Fruit fly (Drosophila melanogaster): ENCODE results near the gene Elys.

Gene Elys

dm6 chrX:19665684-19666141 lies 13.6 kb downstream of the Elys start (continued):
- TF ChIP-seq CG11456 (GFP tag; IDR thresholded peaks at IDR 0.05) = peak; percentile 88
- TF ChIP-seq Elba2 (GFP tag; optimal IDR thresholded peaks at IDR 0.05) = no peak
- TF ChIP-seq Med (GFP tag) = peak; percentile 92
- TF ChIP-seq CG14050 (GFP tag; IDR thresholded peaks at IDR 0.05) = no peak
- TF ChIP-seq btn (GFP tag; optimal IDR thresholded peaks at IDR 0.05) = no peak
- peak; percentile 60 for TF ChIP-seq sisA (GFP tag; IDR thresholded peaks at IDR 0.05)
- TF ChIP-seq ac (GFP tag; optimal IDR thresholded peaks at IDR 0.05) = no peak
- TF ChIP-seq amos (GFP tag; IDR thresholded peaks at IDR 0.05; ENCODE audit: partially characterized antibody) = peak; percentile 70
- TF ChIP-seq E2f1 (GFP tag; IDR thresholded peaks at IDR 0.05) = peak; percentile 27; the same call in 1 of the 2 replicates
- peak; percentile 51; the same call in 1 of the 3 replicates for TF ChIP-seq H15 (GFP tag; IDR thresholded peaks at IDR 0.05)
- no peak for TF ChIP-seq CG30431 (GFP tag; optimal IDR thresholded peaks at IDR 0.05)
- peak; percentile 65 for TF ChIP-seq CG3847 (GFP tag; IDR thresholded peaks at IDR 0.05)
- no peak for TF ChIP-seq CG6254 (GFP tag; optimal IDR thresholded peaks at IDR 0.05)
- no peak for TF ChIP-seq CG7556 (GFP tag; optimal IDR thresholded peaks at IDR 0.05)
- TF ChIP-seq CG15601 (tag; optimal IDR thresholded peaks at IDR 0.05) = no peak
- no peak for TF ChIP-seq Doc2 (GFP tag; IDR thresholded peaks at IDR 0.05)
- peak; percentile 8 for TF ChIP-seq CG10147 (GFP tag; optimal IDR thresholded peaks at IDR 0.05)
- TF ChIP-seq Awh (GFP tag; IDR thresholded peaks at IDR 0.05) = no peak
- TF ChIP-seq CG9932 (GFP tag; IDR thresholded peaks at IDR 0.05) = peak; percentile 84
- TF ChIP-seq CG12104 (GFP tag; optimal IDR thresholded peaks at IDR 0.05) = no peak
- TF ChIP-seq da (GFP tag; optimal IDR thresholded peaks at IDR 0.05) = no peak
- TF ChIP-seq CG7963 (GFP tag; IDR thresholded peaks at IDR 0.05; ENCODE audit: partially characterized antibody) = 0 out of 3 replicates have a peak, but pooled peaks have one; percentile 35
- no peak for TF ChIP-seq CG17612 (GFP tag; IDR thresholded peaks at IDR 0.05)
- TF ChIP-seq bab2 (GFP tag; optimal IDR thresholded peaks at IDR 0.05) = peak; percentile 22
- TF ChIP-seq trem (tag; optimal IDR thresholded peaks at IDR 0.05) = no peak
- no peak for TF ChIP-seq pita (GFP tag; optimal IDR thresholded peaks at IDR 0.05)
- no peak for TF ChIP-seq danr (GFP tag; IDR thresholded peaks at IDR 0.05)
- TF ChIP-seq Antp (GFP tag; optimal IDR thresholded peaks at IDR 0.05) = peak; percentile 64
- TF ChIP-seq zen2 (GFP tag; IDR thresholded peaks at IDR 0.05; ENCODE audit: partially characterized antibody) = no peak
- TF ChIP-seq stc (GFP tag; IDR thresholded peaks at IDR 0.05) = no peak
- TF ChIP-seq CG15011 (GFP tag; optimal IDR thresholded peaks at IDR 0.05) = no peak
- peak; percentile 15 for TF ChIP-seq CG1603 (tag; optimal IDR thresholded peaks at IDR 0.05)
- no peak for TF ChIP-seq her (GFP tag; optimal IDR thresholded peaks at IDR 0.05)
- no peak for TF ChIP-seq crc (GFP tag; optimal IDR thresholded peaks at IDR 0.05)
- no peak for TF ChIP-seq CG10979 (tag; optimal IDR thresholded peaks at IDR 0.05)
- no peak for TF ChIP-seq CG7928 (GFP tag; optimal IDR thresholded peaks at IDR 0.05)
- TF ChIP-seq Chrac-16 (GFP tag; optimal IDR thresholded peaks at IDR 0.05) = peak; percentile 28
- no peak for TF ChIP-seq CG10654 (GFP tag; optimal IDR thresholded peaks at IDR 0.05)
- no peak for TF ChIP-seq lov (optimal IDR thresholded peaks at IDR 0.05)
- TF ChIP-seq lov (GFP tag; IDR thresholded peaks at IDR 0.05) = no peak
- no peak for TF ChIP-seq hb (GFP tag; IDR thresholded peaks at IDR 0.05; ENCODE audit: partially characterized antibody)
- TF ChIP-seq Dfd (GFP tag; optimal IDR thresholded peaks at IDR 0.05) = no peak
- TF ChIP-seq CG11247 (GFP tag; IDR thresholded peaks at IDR 0.05) = peak; percentile 48; the same call in 1 of the 2 replicates
- TF ChIP-seq Vsx1 (GFP tag; optimal IDR thresholded peaks at IDR 0.05) = no peak
- peak; percentile 20; the same call in 1 of the 2 replicates for TF ChIP-seq E2f2 (GFP tag; IDR thresholded peaks at IDR 0.05)
- no peak for TF ChIP-seq CG17359 (tag; optimal IDR thresholded peaks at IDR 0.05)
- no peak for TF ChIP-seq CG12155 (GFP tag; optimal IDR thresholded peaks at IDR 0.05)
- peak; percentile 63 for TF ChIP-seq CG14441 (GFP tag; IDR thresholded peaks at IDR 0.05)
- peak; percentile 42; the same call in 1 of the 2 replicates for TF ChIP-seq Scr (GFP tag; IDR thresholded peaks at IDR 0.05; ENCODE audit: partially characterized antibody)
- no peak for TF ChIP-seq Hey (tag; optimal IDR thresholded peaks at IDR 0.05)
- TF ChIP-seq CG8290 (GFP tag; optimal IDR thresholded peaks at IDR 0.05) = peak; percentile 25
- TF ChIP-seq CG8290 (tag; optimal IDR thresholded peaks at IDR 0.05) = peak in 1 of 2 experiments; percentile 44

All from whole organism, embryonic.